Fruit fly (Drosophila melanogaster) whole organism, prepupa: ENCODE measurements around the gene CG43402.

Experiments
- CG10631 ChIP-seq: fragments of 200-800 bp; sonication (Bioruptor generic); optimal IDR thresholded peaks from 2 replicates; lab custom pipeline; 2016; ENCODE audit warnings: missing biosample characterization, missing genetic modification characterization
- CG10669 ChIP-seq: fragments of 200-800 bp; sonication (Bioruptor generic); optimal IDR thresholded peaks from 3 replicates; lab custom pipeline; 2018; ENCODE audit warnings: missing biosample characterization, mild to moderate bottlenecking, missing genetic modification characterization, moderate library complexity
- CG11762 ChIP-seq: fragments of 200-800 bp; sonication (Bioruptor generic); optimal IDR thresholded peaks from 3 replicates; lab custom pipeline; 2016; ENCODE audit warnings: missing biosample characterization, missing genetic modification characterization; ENCODE audit not compliant: insufficient read depth
- CG11902 ChIP-seq: fragments of 200-800 bp; sonication (Bioruptor generic); optimal IDR thresholded peaks from 3 replicates; lab custom pipeline; 2016; ENCODE audit warnings: missing biosample characterization, missing genetic modification characterization
- CG15336 ChIP-seq: fragments of 200-800 bp; sonication (Bioruptor generic); IDR thresholded peaks from 2 replicates; pipeline ENCODE4 v1.3.6; 2022; ENCODE audit warnings: missing biosample characterization, missing genetic modification characterization
- CG1621 ChIP-seq: fragments of 200-800 bp; sonication (Bioruptor generic); optimal IDR thresholded peaks from 3 replicates; lab custom pipeline; 2018; ENCODE audit warnings: missing biosample characterization, mild to moderate bottlenecking, missing genetic modification characterization
- CG16779 ChIP-seq: fragments of 200-800 bp; sonication (Bioruptor generic); optimal IDR thresholded peaks from 3 replicates; lab custom pipeline; 2017; ENCODE audit warnings: missing biosample characterization, mild to moderate bottlenecking, missing genetic modification characterization
- CG31627 ChIP-seq: fragments of 200-800 bp; sonication (Bioruptor generic); optimal IDR thresholded peaks from 3 replicates; lab custom pipeline; 2016; ENCODE audit warnings: missing biosample characterization, missing genetic modification characterization
- CG32006 ChIP-seq: fragments of 200-800 bp; sonication (Bioruptor generic); optimal IDR thresholded peaks from 3 replicates; lab custom pipeline; 2017; ENCODE audit warnings: missing biosample characterization, mild to moderate bottlenecking, missing genetic modification characterization
- CG34406 ChIP-seq: fragments of 200-800 bp; sonication (Bioruptor generic); optimal IDR thresholded peaks from 3 replicates; lab custom pipeline; 2016; ENCODE audit warnings: missing biosample characterization, missing genetic modification characterization
- CG3919 ChIP-seq: fragments of 200-800 bp; sonication (Bioruptor generic); optimal IDR thresholded peaks from 3 replicates; lab custom pipeline; 2016; ENCODE audit warnings: missing biosample characterization, missing genetic modification characterization
- CG6163 ChIP-seq: fragments of 200-800 bp; sonication (Bioruptor generic); IDR thresholded peaks from 3 replicates; pipeline ENCODE4 v1.3.6; 2022; ENCODE audit warnings: missing biosample characterization, missing genetic modification characterization
- CG6276 ChIP-seq: fragments of 200-800 bp; sonication (Bioruptor generic); optimal IDR thresholded peaks from 2 replicates; lab custom pipeline; 2017; ENCODE audit warnings: missing biosample characterization, mild to moderate bottlenecking, missing genetic modification characterization
- CG6792 ChIP-seq: fragments of 200-800 bp; sonication (Bioruptor generic); optimal IDR thresholded peaks from 3 replicates; lab custom pipeline; 2016; ENCODE audit warnings: missing biosample characterization, missing genetic modification characterization
- CG6808 ChIP-seq: fragments of 200-800 bp; sonication (Bioruptor generic); optimal IDR thresholded peaks from 3 replicates; lab custom pipeline; 2017; ENCODE audit warnings: missing biosample characterization, missing genetic modification characterization, mild to moderate bottlenecking, moderate library complexity, missing genetic modification reagents
- CG7368 ChIP-seq: fragments of 200-800 bp; sonication (Bioruptor generic); optimal IDR thresholded peaks from 3 replicates; lab custom pipeline; 2016; ENCODE audit warnings: missing biosample characterization, missing genetic modification characterization
- CG8119 ChIP-seq: fragments of 200-800 bp; sonication (Bioruptor generic); IDR thresholded peaks from 3 replicates; pipeline ENCODE4 v1.3.6; 2022; ENCODE audit warnings: missing biosample characterization, missing genetic modification characterization
- CG8319 ChIP-seq: fragments of 200-800 bp; sonication (Bioruptor generic); optimal IDR thresholded peaks from 3 replicates; lab custom pipeline; 2016; ENCODE audit warnings: missing biosample characterization, missing genetic modification characterization
- CG9139 ChIP-seq: fragments of 200-800 bp; sonication (Bioruptor generic); optimal IDR thresholded peaks from 3 replicates; lab custom pipeline; 2017; ENCODE audit warnings: missing biosample characterization, mild to moderate bottlenecking, missing genetic modification characterization
- Eip78C ChIP-seq: fragments of 200-800 bp; sonication (Bioruptor generic); peaks from one replicate; lab custom pipeline; 2016; ENCODE audit warnings: missing biosample characterization, missing genetic modification characterization
- Ets21C ChIP-seq: fragments of 200-800 bp; sonication (Bioruptor generic); optimal IDR thresholded peaks from 3 replicates; lab custom pipeline; 2016; ENCODE audit warnings: missing biosample characterization, missing genetic modification characterization
- Ets96B ChIP-seq: fragments of 200-800 bp; optimal IDR thresholded peaks from 2 replicates; lab custom pipeline; 2019; ENCODE audit warnings: missing biosample characterization, mild to moderate bottlenecking, missing genetic modification characterization, moderate library complexity
- Hr38 ChIP-seq: sonication (Bioruptor generic); optimal IDR thresholded peaks from 2 replicates; lab custom pipeline; 2016; ENCODE audit warnings: missing biosample characterization, missing genetic modification characterization
- Hr39 ChIP-seq: fragments of 200-800 bp; sonication (Bioruptor generic); optimal IDR thresholded peaks from 2 replicates; lab custom pipeline; 2016; ENCODE audit warnings: missing biosample characterization, missing genetic modification characterization
- Hr4 ChIP-seq: fragments of 200-800 bp; sonication (Bioruptor generic); optimal IDR thresholded peaks from 3 replicates; lab custom pipeline; 2016; ENCODE audit warnings: missing biosample characterization, missing genetic modification characterization
- Met ChIP-seq: fragments of 200-800 bp; sonication (Bioruptor generic); optimal IDR thresholded peaks from 3 replicates; lab custom pipeline; 2016; ENCODE audit warnings: missing biosample characterization, missing genetic modification characterization
- OdsH ChIP-seq: fragments of 200-800 bp; sonication (Bioruptor generic); optimal IDR thresholded peaks from 3 replicates; lab custom pipeline; 2016; ENCODE audit warnings: missing biosample characterization, missing genetic modification characterization
- Sox102F ChIP-seq: fragments of 200-800 bp; sonication (Bioruptor generic); optimal IDR thresholded peaks from 2 replicates; lab custom pipeline; 2016; ENCODE audit warnings: missing biosample characterization, mild to moderate bottlenecking, missing genetic modification characterization
- Sox14 ChIP-seq: fragments of 200-800 bp; sonication (Bioruptor generic); optimal IDR thresholded peaks from 3 replicates; lab custom pipeline; 2016; ENCODE audit warnings: missing biosample characterization, missing genetic modification characterization
- Sox15 ChIP-seq: fragments of 200-800 bp; sonication (Bioruptor generic); optimal IDR thresholded peaks from 3 replicates; lab custom pipeline; 2016; ENCODE audit warnings: missing biosample characterization, missing genetic modification characterization
- acj6 ChIP-seq: fragments of 200-800 bp; sonication (Bioruptor generic); optimal IDR thresholded peaks from 3 replicates; lab custom pipeline; 2016; ENCODE audit warnings: missing biosample characterization, missing genetic modification characterization
- cyc ChIP-seq: fragments of 200-800 bp; sonication (Bioruptor generic); optimal IDR thresholded peaks from 3 replicates; lab custom pipeline; 2016; ENCODE audit warnings: missing biosample characterization, missing genetic modification characterization
- dac ChIP-seq: fragments of 200-800 bp; sonication (Bioruptor generic); optimal IDR thresholded peaks from 2 replicates; lab custom pipeline; 2017; ENCODE audit warnings: missing biosample characterization, mild to moderate bottlenecking, missing genetic modification characterization
- dsx ChIP-seq: fragments of 200-800 bp; optimal IDR thresholded peaks from 3 replicates; lab custom pipeline; 2019; ENCODE audit warnings: missing biosample characterization, mild to moderate bottlenecking, missing genetic modification characterization, moderate library complexity; ENCODE audit not compliant: poor library complexity, severe bottlenecking
- eg ChIP-seq: fragments of 200-800 bp; sonication (Bioruptor generic); IDR thresholded peaks from 3 replicates; pipeline ENCODE4 v1.3.6; 2022; ENCODE audit warnings: missing biosample characterization, missing genetic modification characterization
- esn ChIP-seq: fragments of 200-800 bp; sonication (Bioruptor generic); optimal IDR thresholded peaks from 2 replicates; lab custom pipeline; 2016; ENCODE audit warnings: missing biosample characterization, mild to moderate bottlenecking, missing genetic modification characterization, moderate library complexity
- fd59A ChIP-seq: fragments of 200-800 bp; sonication (Bioruptor generic); optimal IDR thresholded peaks from 2 replicates; lab custom pipeline; 2017; ENCODE audit warnings: missing biosample characterization, mild to moderate bottlenecking, missing genetic modification characterization, missing genetic modification reagents
- fd85E ChIP-seq: fragments of 200-800 bp; sonication (Bioruptor generic); optimal IDR thresholded peaks from 3 replicates; lab custom pipeline; 2016; ENCODE audit warnings: missing biosample characterization, missing genetic modification characterization
- fkh ChIP-seq: fragments of 200-800 bp; sonication (Bioruptor generic); optimal IDR thresholded peaks from 3 replicates; lab custom pipeline; 2017; ENCODE audit warnings: missing biosample characterization, mild to moderate bottlenecking, missing genetic modification characterization, moderate library complexity
- lz ChIP-seq: fragments of 200-800 bp; sonication (Bioruptor generic); optimal IDR thresholded peaks from 3 replicates; lab custom pipeline; 2016; ENCODE audit warnings: missing biosample characterization, missing genetic modification characterization
- pdm3 ChIP-seq: fragments of 200-800 bp; sonication (Bioruptor generic); optimal IDR thresholded peaks from 3 replicates; lab custom pipeline; 2016; ENCODE audit warnings: missing biosample characterization, missing genetic modification characterization
- spab ChIP-seq: fragments of 200-800 bp; sonication (Bioruptor generic); optimal IDR thresholded peaks from 2 replicates; lab custom pipeline; 2017; ENCODE audit warnings: missing biosample characterization, mild to moderate bottlenecking, missing genetic modification characterization, missing genetic modification reagents
- topi ChIP-seq: fragments of 200-800 bp; sonication (Bioruptor generic); optimal IDR thresholded peaks from 3 replicates; lab custom pipeline; 2016; ENCODE audit warnings: missing biosample characterization, missing genetic modification characterization

Gene CG43402

dm6 chr2L:1393611-1394010 lies 48.8 kb upstream of the CG43402 start (continued):
- TF ChIP-seq CG16779 (tag; lab: Kevin White, UChicago) (no peak), CG10631 (GFP tag; lab: Kevin White, UChicago) (no peak), fd85E (GFP tag; lab: Kevin White, UChicago) (no peak), CG10669 (GFP tag; lab: Kevin White, UChicago) (no peak), spab (no peak), Hr39 (peak; percentile 19), CG8119 (GFP tag; lab: Robert Waterston, UW) (peak; percentile 38; the same call in 1 of the 3 replicates), Hr4 (peak; percentile 34), dsx (GFP tag; lab: Kevin White, UChicago) (no peak), CG7368 (GFP tag; lab: Kevin White, UChicago) (no peak), CG1621 (tag; lab: Kevin White, UChicago) (no peak), Hr38 (GFP tag; lab: Kevin White, UChicago) (no peak), CG11762 (GFP tag; lab: Kevin White, UChicago) (no peak), Ets96B (tag; lab: Kevin White, UChicago) (peak; percentile 17)

- TF ChIP-seq Eip78C (GFP tag; lab: Kevin White, UChicago): peak; percentile 40
- peak; percentile 65 for TF ChIP-seq fkh (GFP tag; lab: Kevin White, UChicago)
- TF ChIP-seq CG6163: peak; percentile 12; the same call in 1 of the 3 replicates
- TF ChIP-seq CG10631 (GFP tag; lab: Kevin White, UChicago): no peak
Measured at dm6 chr2L:1399434-1399833, 43.0 kb upstream of the CG43402 start.

dm6 chr2L:1402728-1403127 lies 39.7 kb upstream of the CG43402 start:
- TF ChIP-seq CG31627 (no peak), CG15336 (GFP tag; lab: Robert Waterston, UW) (peak; percentile 36; the same call in 1 of the 2 replicates), CG10631 (GFP tag; lab: Kevin White, UChicago) (peak; percentile 28), Eip78C (GFP tag; lab: Kevin White, UChicago) (peak; percentile 63), CG11902 (no peak), CG6163 (peak; percentile 41; the same call in 1 of the 3 replicates), fkh (GFP tag; lab: Kevin White, UChicago) (no peak), CG32006 (GFP tag; lab: Kevin White, UChicago) (peak; percentile 6)

- TF ChIP-seq CG8319 (GFP tag; lab: Kevin White, UChicago) (no peak), CG34406 (GFP tag; lab: Kevin White, UChicago) (no peak), Ets96B (tag; lab: Kevin White, UChicago) (no peak), CG11902 (no peak)
- TF ChIP-seq, all 60 proteins: peak for 0
Measured at dm6 chr2L:1404896-1405453, 37.5 kb upstream of the CG43402 start.

dm6 chr2L:1405573-1405972 lies 36.9 kb upstream of the CG43402 start:
- TF ChIP-seq Sox15 (GFP tag; lab: Kevin White, UChicago): peak; percentile 18
- TF ChIP-seq CG6792 (GFP tag; lab: Kevin White, UChicago): peak; percentile 49
- TF ChIP-seq topi (GFP tag; lab: Kevin White, UChicago): peak; percentile 56
- TF ChIP-seq cyc (GFP tag; lab: Kevin White, UChicago): peak; percentile 28
- no peak for TF ChIP-seq CG6163
- TF ChIP-seq CG10669 (GFP tag; lab: Kevin White, UChicago): peak; percentile 20
- TF ChIP-seq esn (GFP tag; lab: Kevin White, UChicago): peak; percentile 59
- peak; percentile 6 for TF ChIP-seq CG6808
- TF ChIP-seq pdm3 (GFP tag; lab: Kevin White, UChicago): peak; percentile 35
- peak; percentile 41 for TF ChIP-seq fd59A (GFP tag; lab: Kevin White, UChicago)
- TF ChIP-seq Hr39: peak; percentile 49
- TF ChIP-seq CG10631 (GFP tag; lab: Kevin White, UChicago): peak; percentile 5
- peak; percentile 40 for TF ChIP-seq CG3919
- no peak for TF ChIP-seq Sox102F
- peak; percentile 38 for TF ChIP-seq acj6
- TF ChIP-seq CG9139 (GFP tag; lab: Kevin White, UChicago): peak; percentile 8
- peak; percentile 57 for TF ChIP-seq Met (GFP tag; lab: Kevin White, UChicago)
- TF ChIP-seq Ets21C (GFP tag; lab: Kevin White, UChicago): peak; percentile 20
- TF ChIP-seq lz: peak; percentile 45
- TF ChIP-seq Ets96B (tag; lab: Kevin White, UChicago): peak; percentile 34
- peak; percentile 30 for TF ChIP-seq Sox14 (GFP tag; lab: Kevin White, UChicago)
- no peak for TF ChIP-seq eg (GFP tag; lab: Robert Waterston, UW)
- no peak for TF ChIP-seq CG15336 (GFP tag; lab: Robert Waterston, UW)
- peak; percentile 21 for TF ChIP-seq OdsH
- TF ChIP-seq CG6276 (GFP tag; lab: Kevin White, UChicago): no peak
- TF ChIP-seq dac (GFP tag; lab: Kevin White, UChicago): no peak
